Worm (Caenorhabditis elegans): ENCODE measurements around the gene R07H5.11.
"Not testable (repeated sequence)": the region's sequence is repeated elsewhere in the genome, so short reads cannot be mapped to it uniquely, and the experiment has no call there.

R07H5.11 gene

DNA sequence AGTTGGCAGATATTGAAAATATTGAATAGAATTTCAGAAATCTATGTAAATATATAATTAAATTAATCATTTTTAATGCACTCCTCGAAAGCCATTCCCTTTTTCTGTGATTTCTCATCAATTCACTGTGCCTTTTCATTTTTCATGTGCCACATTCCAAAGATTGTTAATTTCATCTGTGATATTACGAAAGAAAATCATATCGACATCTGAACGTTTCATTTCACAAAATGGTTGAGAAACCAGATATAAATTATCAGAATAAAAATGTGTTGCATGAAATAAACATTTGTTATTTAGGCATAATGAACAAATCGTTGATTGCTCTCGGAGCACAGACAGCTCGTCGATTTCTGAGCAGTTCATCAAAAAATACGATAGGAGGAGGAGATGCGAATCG, 18.6 kb upstream of the R07H5.11 start, which contains the start of gene nuaf-3:
TSS of gene nuaf-3 (plus strand) at position 301 of the 400 bp plus-strand sequence.
- TF ChIP-seq him-1 (tag; optimal IDR thresholded peaks at IDR 0.05) (no peak), dao-5 (tag; optimal IDR thresholded peaks at IDR 0.05) (no peak), W03F9.2 (tag; optimal IDR thresholded peaks at IDR 0.05) (no peak)

DNA sequence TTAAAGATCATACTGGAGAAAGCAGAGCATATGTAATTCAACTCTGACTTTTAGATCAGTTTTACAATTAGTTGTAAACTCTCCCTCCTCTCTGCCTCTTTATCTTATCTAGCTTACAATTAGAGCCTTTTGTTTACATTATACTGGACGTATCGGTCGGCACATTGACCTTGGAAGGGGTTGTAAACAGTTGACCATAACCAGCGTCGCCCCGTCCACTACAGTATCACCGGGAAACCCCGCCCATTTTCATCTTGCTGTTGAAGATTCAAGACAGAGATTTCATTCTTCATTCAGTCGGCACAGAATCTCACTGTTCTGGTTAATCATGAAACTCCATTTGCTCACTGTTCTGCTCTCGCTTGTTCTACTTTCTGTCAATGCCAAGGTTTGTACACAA, 15.8 kb upstream of the R07H5.11 start, which contains the start of gene sdz-27:
TSS of gene sdz-27 (plus strand) at position 301 of the 400 bp plus-strand sequence.
- TF ChIP-seq him-1 (tag; optimal IDR thresholded peaks at IDR 0.05) = no peak
- TF ChIP-seq dao-5 (tag; optimal IDR thresholded peaks at IDR 0.05) = no peak
- TF ChIP-seq W03F9.2 (tag; optimal IDR thresholded peaks at IDR 0.05) = no peak

DNA sequence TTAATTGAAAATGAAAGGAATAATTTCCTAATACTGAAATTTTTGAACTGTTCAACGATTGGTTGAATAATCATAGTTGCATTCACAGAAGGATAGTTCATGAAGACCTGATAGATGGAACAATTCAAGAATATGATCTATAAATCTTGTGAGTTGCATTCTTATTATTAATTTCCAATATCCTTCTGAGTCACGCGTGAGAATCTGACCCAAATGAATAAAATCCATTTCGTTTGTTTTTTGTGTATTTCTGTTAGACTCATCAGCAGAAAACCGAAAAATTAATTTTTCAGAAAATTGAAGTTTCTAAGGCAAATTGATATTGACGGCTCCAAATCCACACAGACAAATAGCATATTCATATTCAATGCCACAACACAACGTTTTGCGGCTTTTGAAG, 13.2 kb upstream of the R07H5.11 start, which contains the start of gene fbxb-79:
TSS of gene fbxb-79 (minus strand) at position 101 of the 400 bp plus-strand sequence.
- no peak for TF ChIP-seq dao-5 (tag; optimal IDR thresholded peaks at IDR 0.05)
- TF ChIP-seq W03F9.2 (tag; optimal IDR thresholded peaks at IDR 0.05) = no peak
- no peak for TF ChIP-seq him-1 (tag; optimal IDR thresholded peaks at IDR 0.05)

DNA sequence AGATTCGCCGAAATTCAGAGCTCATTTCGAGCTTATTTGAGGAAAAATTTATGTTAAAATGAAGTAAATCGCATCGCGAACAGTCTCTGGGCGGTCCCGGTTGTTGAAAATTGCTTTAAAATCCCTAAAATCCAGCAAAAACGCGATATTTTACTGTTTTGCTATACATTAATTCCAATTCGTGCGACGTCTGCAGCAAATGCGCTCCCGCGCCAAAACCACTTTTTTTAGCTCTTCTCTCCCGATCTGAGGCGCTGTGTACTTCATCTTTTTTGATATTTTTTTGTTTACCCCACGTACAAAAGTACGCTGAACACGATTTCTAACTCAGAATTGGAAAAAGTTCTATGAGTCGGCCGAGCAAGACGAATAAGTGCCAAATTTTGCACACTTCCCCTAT, 3.6 kb upstream of the R07H5.11 start, which contains the start of gene R07H5.16:
TSS of gene R07H5.16 (plus strand) at position 348 of the 400 bp plus-strand sequence.
- not testable (repeated sequence) for TF ChIP-seq dao-5, W03F9.2, him-1 (tag; optimal IDR thresholded peaks at IDR 0.05)

DNA sequence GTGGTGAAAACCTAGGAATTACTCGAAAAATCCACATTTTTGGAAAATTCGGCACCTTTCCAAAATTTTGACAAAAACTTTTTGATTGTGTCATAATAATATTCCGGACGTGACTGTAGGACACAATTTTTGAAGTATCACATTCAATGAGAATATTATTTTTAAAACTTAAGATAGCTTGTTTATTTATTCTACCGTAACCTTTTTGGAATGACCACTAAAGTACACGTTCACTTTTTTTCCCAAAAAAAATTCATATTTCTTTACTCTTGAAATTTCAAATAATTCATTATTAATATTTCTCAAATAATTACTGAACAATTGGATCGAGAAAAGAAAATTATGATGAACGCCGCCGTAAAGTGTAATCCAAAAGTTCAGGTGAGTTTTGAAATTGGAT, 4.6 kb downstream of the R07H5.11 start, which contains the start of gene R07H5.9:
TSS of gene R07H5.9 (plus strand) at position 301 of the 400 bp plus-strand sequence.
- no peak for TF ChIP-seq him-1 (tag; optimal IDR thresholded peaks at IDR 0.05)
- no peak for TF ChIP-seq W03F9.2 (tag; optimal IDR thresholded peaks at IDR 0.05)
- TF ChIP-seq dao-5 (tag; optimal IDR thresholded peaks at IDR 0.05) = no peak

DNA sequence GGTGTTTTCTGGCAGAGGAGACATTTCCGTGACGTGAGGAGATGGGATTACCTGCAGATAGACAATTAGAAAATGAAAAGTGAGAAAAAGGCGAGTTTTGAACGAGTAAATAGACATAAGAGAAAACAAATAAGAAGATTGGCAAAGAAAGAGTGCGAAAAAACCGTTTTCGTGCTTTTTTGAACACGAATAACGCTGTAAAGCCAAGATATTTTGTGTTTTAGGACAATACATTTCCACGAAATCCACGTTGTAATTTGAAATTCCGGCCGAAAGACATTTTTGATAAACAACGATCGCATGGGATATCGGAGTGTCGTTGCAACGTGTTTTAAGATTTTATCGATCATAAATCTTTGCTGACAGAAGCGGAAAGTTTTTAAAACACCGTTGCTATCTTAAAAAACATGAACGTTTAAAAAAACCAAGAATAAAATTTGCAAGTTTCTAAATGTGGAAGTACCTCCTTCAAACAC, 8.3 kb downstream of the R07H5.11 start, which contains the start of gene adk-1:
TSS of gene adk-1 (minus strand) at position 51 of the 476 bp plus-strand sequence.
- TF ChIP-seq W03F9.2 (tag; optimal IDR thresholded peaks at IDR 0.05) = no peak
- TF ChIP-seq dao-5 (tag; optimal IDR thresholded peaks at IDR 0.05) = no peak
- no peak for TF ChIP-seq him-1 (tag; optimal IDR thresholded peaks at IDR 0.05)

DNA sequence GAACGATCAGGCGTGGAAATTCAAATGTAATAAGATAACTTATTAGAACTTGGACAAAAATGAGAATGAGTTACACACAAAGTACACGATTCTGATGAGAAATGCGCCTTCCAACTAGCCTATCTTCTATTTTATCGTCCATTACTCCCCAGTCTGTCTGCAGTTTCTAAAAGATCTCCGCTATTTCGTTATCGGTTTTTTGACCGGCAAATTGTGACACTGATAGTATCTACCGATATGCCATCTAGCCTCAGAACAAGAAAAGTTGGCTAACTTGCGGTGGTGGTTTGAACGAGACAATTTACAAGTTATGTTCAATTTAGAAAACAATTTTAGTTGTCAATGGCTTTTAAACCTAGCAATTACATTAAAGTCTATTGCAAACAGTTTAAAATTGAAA, 9.0 kb downstream of the R07H5.11 start:
- TF ChIP-seq dao-5 (tag; optimal IDR thresholded peaks at IDR 0.05) (no peak), him-1 (tag; optimal IDR thresholded peaks at IDR 0.05) (no peak), W03F9.2 (tag; optimal IDR thresholded peaks at IDR 0.05) (no peak)

DNA sequence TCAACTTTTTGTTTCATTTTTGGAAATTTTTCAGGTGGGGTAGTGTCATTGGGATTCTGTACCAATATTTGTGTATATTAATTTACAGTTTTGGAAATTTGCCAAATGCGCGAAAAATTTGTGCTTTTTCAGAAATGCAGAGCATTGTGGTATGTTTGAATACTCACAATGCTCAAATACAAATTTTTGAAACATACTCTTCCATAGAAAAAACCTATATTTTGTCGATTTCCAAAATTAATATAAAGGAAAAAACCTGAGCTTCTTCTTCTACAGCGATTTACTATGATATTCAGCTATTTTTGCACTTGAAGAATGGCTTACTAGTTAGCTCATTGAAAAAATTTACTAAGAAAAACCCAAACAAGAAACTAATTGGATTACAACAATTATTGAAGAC, 10.4 kb downstream of the R07H5.11 start:
- TF ChIP-seq W03F9.2 (tag; optimal IDR thresholded peaks at IDR 0.05) (no peak), him-1 (tag; optimal IDR thresholded peaks at IDR 0.05) (no peak), dao-5 (tag; optimal IDR thresholded peaks at IDR 0.05) (no peak)

DNA sequence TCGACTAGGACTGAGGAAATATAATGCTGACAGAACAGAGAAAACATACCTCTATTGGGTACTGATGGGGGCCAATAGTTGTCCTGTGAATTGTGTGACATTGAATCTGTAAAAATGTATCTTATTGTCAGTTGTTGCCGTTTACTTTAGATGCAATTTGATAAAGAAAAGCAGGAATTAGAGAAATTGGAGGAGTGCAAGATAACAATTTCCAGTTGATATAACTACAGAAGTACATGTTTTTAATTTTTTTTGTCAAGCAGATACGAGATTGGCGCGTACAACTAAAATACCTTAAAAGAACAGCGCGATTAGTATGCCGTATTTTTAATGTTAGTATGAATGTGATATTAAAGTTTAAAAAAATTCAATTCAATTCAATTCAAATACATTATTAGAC, 15.5 kb downstream of the R07H5.11 start, which contains the start of gene zip-6:
TSS of gene zip-6 (minus strand) at position 101 of the 400 bp plus-strand sequence.
- TF ChIP-seq him-1 (tag; optimal IDR thresholded peaks at IDR 0.05) (no peak), dao-5 (tag; optimal IDR thresholded peaks at IDR 0.05) (no peak), W03F9.2 (tag; optimal IDR thresholded peaks at IDR 0.05) (no peak)

DNA sequence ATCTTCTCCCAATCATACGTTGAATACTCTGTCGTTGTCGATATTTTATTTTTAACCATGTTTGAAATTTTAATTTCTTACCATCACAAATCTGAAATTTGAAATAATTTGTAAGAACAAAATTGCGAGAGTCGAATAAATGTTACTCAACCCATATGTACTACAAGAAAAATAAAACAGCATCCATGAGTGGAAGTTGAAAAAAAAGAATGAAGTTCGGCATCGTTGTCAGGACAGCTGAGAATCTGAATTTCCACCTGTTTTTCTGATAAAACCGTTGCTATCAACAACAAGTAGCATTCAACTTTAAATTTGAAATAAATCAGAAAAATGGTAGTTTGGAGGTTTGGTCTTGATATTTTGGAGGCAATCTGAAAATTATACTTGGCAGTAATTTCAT, 21.3 kb downstream of the R07H5.11 start, which contains the start of gene C29F4.3:
TSS of gene C29F4.3 (minus strand) at position 101 of the 400 bp plus-strand sequence.
- TF ChIP-seq him-1 (tag; optimal IDR thresholded peaks at IDR 0.05) = no peak
- no peak for TF ChIP-seq dao-5 (tag; optimal IDR thresholded peaks at IDR 0.05)
- no peak for TF ChIP-seq W03F9.2 (tag; optimal IDR thresholded peaks at IDR 0.05)

DNA sequence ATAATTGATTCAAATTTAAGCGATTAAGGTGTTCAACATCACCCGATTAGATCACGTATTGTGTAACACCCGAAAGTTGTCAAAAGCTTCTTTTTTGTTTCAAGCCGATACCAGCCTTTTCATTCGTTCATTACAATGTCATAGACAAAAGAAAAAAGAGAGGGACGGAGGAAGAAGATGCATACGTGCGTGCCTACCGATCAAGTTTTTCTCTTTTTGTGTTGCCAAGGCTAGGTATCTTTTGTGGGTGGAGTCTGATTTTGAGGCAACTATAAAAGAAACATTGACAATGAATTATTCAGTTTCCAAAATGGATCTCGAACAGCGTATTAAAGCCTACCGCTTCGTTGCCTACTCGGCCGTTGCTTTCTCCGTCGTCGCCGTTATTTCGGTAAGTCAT, 22.6 kb downstream of the R07H5.11 start, which contains the start of gene col-125:
TSS of gene col-125 (plus strand) at position 301 of the 400 bp plus-strand sequence.
- TF ChIP-seq dao-5 (tag; optimal IDR thresholded peaks at IDR 0.05) = no peak
- TF ChIP-seq W03F9.2 (tag; optimal IDR thresholded peaks at IDR 0.05) = no peak

DNA sequence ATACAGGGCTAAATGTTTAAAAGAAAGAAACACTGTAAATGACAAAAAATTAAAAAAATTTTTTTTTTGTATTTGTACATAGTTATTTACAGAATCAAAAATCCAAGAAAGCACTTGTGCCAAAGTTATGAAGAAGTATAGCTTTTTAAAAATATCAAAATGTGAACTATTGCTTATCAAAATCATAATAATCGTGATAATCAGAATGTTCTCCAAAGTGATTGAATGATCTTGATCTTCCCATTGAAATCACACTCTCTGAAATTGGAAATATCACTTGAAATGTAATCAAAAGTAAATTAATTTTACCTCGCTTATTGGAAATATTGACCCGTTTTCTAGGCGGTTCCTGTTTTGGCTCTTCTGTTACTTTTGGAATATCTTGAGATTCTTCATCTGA, 24.0 kb downstream of the R07H5.11 start:
- TF ChIP-seq him-1 (tag; optimal IDR thresholded peaks at IDR 0.05) = no peak
- no peak for TF ChIP-seq W03F9.2 (tag; optimal IDR thresholded peaks at IDR 0.05)

DNA sequence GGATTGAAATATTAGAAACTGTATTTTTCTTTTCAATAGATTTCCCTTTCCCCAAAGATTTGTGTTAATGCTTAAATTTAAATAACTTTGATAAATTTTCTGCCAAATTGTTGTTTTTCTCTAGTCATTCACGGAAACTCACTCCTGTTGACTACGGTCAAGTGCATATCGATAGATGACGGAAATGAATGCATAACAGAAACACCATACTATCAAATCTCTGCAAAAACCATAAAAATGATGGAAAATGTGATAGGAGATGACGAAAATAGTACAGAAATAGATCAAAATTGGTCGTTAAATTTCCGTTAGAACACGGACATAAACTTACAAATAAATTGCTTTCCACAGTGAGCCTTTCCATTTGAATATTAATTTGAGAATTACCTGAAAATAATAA, 26.4 kb downstream of the R07H5.11 start:
- TF ChIP-seq W03F9.2 (tag; optimal IDR thresholded peaks at IDR 0.05) (no peak), dao-5 (tag; optimal IDR thresholded peaks at IDR 0.05) (no peak), him-1 (tag; optimal IDR thresholded peaks at IDR 0.05) (no peak)

DNA sequence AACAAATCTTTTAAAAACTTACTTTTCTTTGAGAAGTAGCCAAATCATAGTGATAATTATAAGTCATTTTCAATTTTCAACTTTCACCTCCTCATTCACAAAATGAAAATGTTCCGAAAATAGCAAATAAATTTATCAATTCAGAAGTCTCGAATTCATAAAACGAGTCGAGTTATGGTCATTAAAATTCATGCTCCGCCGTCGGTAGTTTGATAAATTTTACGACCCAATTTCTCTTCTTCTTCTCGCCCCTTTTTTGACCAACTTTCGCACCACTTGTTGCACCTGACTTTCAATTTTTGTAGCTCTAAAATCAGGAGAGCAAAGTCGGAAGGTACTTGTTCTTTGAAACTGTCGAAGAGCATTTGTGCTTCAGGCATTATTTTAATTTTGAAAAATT, 27.5 kb downstream of the R07H5.11 start, which contains the start of gene best-7:
TSS of gene best-7 (minus strand) at position 239 of the 400 bp plus-strand sequence.
- TF ChIP-seq him-1 (tag; optimal IDR thresholded peaks at IDR 0.05) (no peak), W03F9.2 (tag; optimal IDR thresholded peaks at IDR 0.05) (no peak), dao-5 (tag; optimal IDR thresholded peaks at IDR 0.05) (no peak)

DNA sequence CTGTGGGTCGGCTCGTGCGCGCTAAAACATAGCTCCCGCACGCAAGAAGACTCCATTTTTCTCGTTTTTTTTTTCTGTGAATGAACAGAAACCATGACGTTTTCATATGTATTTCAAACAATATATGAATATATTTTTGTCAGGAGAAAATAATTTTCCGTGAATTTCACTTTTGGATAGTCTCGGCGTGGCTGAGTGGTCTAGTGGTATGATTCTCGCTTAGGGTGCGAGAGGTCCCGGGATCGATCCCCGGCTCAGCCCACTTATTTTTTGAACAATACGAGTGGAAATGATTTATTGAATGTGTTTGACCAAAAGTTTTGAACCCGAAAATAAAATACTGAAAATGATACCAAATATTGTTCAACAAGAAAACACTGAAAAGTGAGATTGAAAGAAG, 28.8 kb downstream of the R07H5.11 start:
- TF ChIP-seq him-1 (tag; optimal IDR thresholded peaks at IDR 0.05) (no peak), dao-5 (tag; optimal IDR thresholded peaks at IDR 0.05) (no peak), W03F9.2 (tag; optimal IDR thresholded peaks at IDR 0.05) (no peak)
